Fruit fly (Drosophila melanogaster) whole organism, larva: ENCODE results near the gene pnt.

Experiments
- noc ChIP-seq: fragments of 200-800 bp; sonication (Bioruptor generic); optimal IDR thresholded peaks from 3 replicates; lab custom pipeline; 2019; ENCODE audit warnings: missing biosample characterization, mild to moderate bottlenecking, missing genetic modification characterization, moderate library complexity

pnt gene

dm6 chr3R:23337183-23337825, 8.7 kb downstream of the pnt start:
- peak; percentile 73 for TF ChIP-seq noc (tag; lab: Kevin White, UChicago)

- TF ChIP-seq noc (tag; lab: Kevin White, UChicago), result no peak
Observed at dm6 chr3R:23336513-23336912, 9.5 kb downstream of the pnt start.

dm6 chr3R:23335577-23335976, 10.4 kb downstream of the pnt start:
- peak; percentile 95 for TF ChIP-seq noc (tag; lab: Kevin White, UChicago)

DNA sequence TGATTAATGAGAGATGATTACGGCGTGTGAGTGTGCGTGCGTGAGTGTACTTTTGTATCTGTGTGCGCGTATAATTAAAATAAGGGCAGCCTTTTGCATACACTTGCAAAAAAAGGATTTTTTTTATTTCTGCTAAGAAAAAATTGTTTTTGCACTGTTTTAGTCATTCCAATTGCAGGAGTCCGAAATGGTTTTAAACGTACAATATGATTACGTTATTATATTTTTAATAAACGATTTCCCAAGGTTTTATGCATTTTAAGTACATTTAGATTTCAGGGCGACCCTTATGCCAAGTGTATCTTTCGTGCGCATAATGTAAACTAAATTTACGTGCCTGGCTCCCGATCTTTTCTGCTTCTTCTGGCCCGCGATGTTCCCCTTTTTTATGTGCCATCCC, 11.1 kb downstream of the pnt start:
- peak; percentile 64 for TF ChIP-seq noc (tag; lab: Kevin White, UChicago)

DNA sequence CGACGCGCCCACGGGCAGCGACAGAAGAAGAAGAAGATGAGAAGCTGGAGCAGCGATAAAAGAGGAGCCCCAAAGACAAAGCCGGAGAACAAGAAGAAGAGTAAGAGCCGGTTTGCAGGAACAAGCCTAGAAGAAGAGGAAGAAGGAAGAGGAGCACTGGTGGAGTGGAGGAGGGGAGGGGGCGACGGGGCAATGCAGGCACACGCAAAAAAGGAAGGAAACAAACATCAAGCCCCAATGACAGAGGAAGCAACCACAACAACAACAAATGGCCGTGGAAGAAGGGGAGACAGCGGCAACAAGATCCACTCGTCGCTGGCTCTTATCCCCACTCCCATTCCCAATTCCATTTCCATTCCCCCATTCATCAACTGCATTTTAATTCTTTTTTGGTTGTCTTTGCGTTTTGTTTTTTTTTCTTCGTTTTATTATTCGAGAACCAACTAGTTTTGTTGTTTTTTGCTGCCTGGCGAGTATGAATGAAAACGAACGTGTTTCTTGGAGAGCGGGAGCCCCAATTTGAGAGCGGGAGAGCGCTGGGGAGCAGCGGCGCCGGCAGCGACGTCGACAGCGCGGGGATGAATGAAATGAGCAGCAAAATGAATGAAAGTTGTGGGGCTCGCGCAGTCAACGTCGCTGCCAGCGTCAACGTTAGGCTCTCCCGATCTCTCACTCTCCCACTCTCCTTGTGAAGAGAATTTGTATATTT, 11.8 kb downstream of the pnt start:
- no peak for TF ChIP-seq noc (tag; lab: Kevin White, UChicago)

DNA sequence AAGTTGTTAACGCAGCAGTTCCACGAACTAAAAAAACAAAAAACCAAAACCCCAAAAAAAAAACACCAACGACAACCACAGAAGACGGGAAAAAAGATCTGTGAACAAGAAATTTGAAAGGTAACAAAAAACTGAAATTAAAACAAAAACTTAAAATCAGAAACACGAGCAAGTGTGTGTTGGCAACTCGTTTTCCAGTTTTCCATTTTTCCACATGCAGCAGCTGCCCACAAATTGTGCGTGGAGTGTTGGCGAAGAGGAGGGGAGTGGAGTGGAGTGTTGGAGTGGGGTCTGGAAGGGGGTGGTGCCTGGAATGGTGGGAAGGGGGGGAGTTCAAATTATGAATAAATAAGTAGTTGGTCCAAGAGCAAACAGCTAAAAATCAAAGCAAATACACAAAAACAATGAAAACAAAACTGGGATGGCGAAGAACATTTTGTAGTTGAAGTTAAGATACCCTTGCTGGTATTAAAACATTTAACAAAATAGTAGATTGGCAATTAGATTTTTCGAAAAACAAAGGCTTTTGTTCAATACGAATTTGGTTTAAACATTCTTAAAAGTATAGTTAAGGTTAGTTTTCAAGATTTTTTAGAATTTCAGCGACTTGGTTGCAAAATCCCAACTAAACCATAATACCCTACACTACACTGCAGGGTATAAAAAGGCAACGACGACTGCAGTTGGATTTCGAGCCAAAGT, 12.5 kb downstream of the pnt start:
- no peak for TF ChIP-seq noc (tag; lab: Kevin White, UChicago)

dm6 chr3R:23332535-23333333, 13.2 kb downstream of the pnt start:
- peak; percentile 59 for TF ChIP-seq noc (tag; lab: Kevin White, UChicago)

DNA sequence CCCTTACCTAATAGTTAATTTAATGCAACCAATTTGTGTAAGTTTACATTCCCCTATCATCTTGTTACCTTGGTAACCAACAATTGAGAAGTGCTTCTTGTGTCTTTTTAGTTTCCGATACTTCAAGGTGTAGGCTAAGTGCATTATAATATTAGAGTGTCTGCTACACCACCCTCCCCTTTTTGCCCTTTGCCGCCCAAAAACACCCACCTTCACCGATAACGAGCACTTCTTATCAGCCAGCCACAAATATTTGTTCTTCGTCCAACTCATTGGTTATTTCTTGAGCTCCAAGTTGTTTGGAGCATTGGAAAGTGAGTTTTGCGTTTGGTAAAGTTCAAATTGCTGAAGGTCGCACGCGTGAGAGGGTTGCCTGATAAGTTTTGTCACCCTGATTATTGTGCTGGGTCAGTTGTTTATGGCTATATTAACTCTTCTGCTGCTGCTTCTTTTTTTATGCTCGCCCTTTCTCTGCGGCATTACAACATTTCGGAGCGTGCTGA, 14.1 kb downstream of the pnt start:
- TF ChIP-seq noc (tag; lab: Kevin White, UChicago), result peak; percentile 68

- no peak for TF ChIP-seq noc (tag; lab: Kevin White, UChicago)
Observed at dm6 chr3R:23331280-23331679, 14.7 kb downstream of the pnt start.

DNA sequence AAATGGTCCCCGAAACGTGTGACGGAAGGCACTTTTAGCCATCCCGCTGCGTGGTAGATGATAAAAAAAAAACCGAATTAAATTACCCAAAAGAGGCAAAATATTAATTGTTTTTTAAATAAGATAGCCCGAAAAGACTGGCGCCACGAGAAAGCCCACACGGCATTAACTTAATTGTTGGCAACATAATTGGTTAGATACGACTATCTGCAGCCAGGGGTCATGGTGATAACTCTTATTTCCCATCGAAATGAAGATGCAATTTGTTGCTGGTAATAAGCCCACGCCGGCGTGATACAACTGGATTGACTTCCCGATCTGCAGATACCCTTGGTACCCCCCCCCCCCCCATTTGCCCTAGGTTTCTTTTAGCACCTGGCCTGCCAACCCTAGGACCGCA, 18.3 kb downstream of the pnt start:
- TF ChIP-seq noc (tag; lab: Kevin White, UChicago), result no peak

dm6 chr3R:23326292-23326691, 19.7 kb downstream of the pnt start:
- peak; percentile 29 for TF ChIP-seq noc (tag; lab: Kevin White, UChicago)

dm6 chr3R:23325710-23326109, 20.3 kb downstream of the pnt start:
- no peak for TF ChIP-seq noc (tag; lab: Kevin White, UChicago)

- no peak for TF ChIP-seq noc (tag; lab: Kevin White, UChicago)
Observed at dm6 chr3R:23323639-23324350, 22.2 kb downstream of the pnt start.

dm6 chr3R:23320251-23320650, 25.7 kb downstream of the pnt start:
- no peak for TF ChIP-seq noc (tag; lab: Kevin White, UChicago)

dm6 chr3R:23318928-23319327, 27.0 kb downstream of the pnt start:
- TF ChIP-seq noc (tag; lab: Kevin White, UChicago), result no peak
